Fruit fly (Drosophila melanogaster) Kc167 (cell line): Measurements from ENCODE around the gene CG32071.

Experiments used
- Myc ChIP-seq: fragments of >200 bp; optimal IDR thresholded peaks from 2 replicates; lab custom pipeline; 2017; ENCODE audit warnings: missing external identifiers
- h ChIP-seq: fragments of >200 bp; optimal IDR thresholded peaks from 3 replicates; lab custom pipeline; 2018; ENCODE audit warnings: missing external identifiers
- psq ChIP-seq: fragments of >200 bp; optimal IDR thresholded peaks from 2 replicates; lab custom pipeline; 2017; ENCODE audit warnings: missing external identifiers

DNA sequence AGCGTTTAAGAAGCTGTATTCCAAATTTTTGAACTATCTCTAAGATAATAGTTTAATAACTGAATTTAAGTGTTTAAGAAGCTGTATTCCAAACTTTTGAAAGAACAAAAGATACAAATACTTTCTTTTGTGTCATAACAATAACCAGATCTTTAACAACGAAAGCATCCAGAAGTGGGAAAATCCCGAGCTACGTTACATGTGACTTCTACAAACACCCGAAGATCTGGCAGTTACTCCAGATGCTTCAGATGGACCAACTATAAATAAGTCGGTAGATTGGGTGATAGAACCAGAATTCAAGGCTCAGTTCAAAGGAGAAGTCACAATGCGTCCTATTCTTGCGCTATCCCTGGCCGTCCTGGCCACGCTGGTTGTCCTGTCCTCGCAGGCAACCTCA lies 4.3 kb upstream of the CG32071 start, which contains the start of gene CG12522:
- TF ChIP-seq Myc (lab: Kevin White, UChicago) (no peak), h (lab: Kevin White, UChicago) (no peak), psq (lab: Kevin White, UChicago) (no peak)
